Worm (Caenorhabditis elegans): ENCODE data around the gene ints-2.
A peak's percentile ranks its signal among the peaks of the same experiment; 100 is the strongest.

ints-2 gene

ce11 chrV:14226373-14226772, 40.9 kb downstream of the ints-2 start, which contains the start of gene nep-21:
TSS of gene nep-21 (minus strand) at chrV:14226473.
- no peak for TF ChIP-seq zip-8 (tag; optimal IDR thresholded peaks at IDR 0.05)
- no peak for TF ChIP-seq elt-1 (tag; optimal IDR thresholded peaks at IDR 0.05; ENCODE audit: borderline replicate concordance, insufficient read depth)
- no peak for TF ChIP-seq tbx-8 (GFP tag; optimal IDR thresholded peaks at IDR 0.05)
- TF ChIP-seq unc-39 (tag; optimal IDR thresholded peaks at IDR 0.05), result no peak
- TF ChIP-seq ham-2 (GFP tag; optimal IDR thresholded peaks at IDR 0.05), result no peak
- TF ChIP-seq mep-1 (tag; optimal IDR thresholded peaks at IDR 0.05), result no peak
- no peak for TF ChIP-seq sem-2 (GFP tag; optimal IDR thresholded peaks at IDR 0.05)
- TF ChIP-seq lin-13 (tag; optimal IDR thresholded peaks at IDR 0.05), result no peak
- no peak for TF ChIP-seq unc-62 (GFP tag; optimal IDR thresholded peaks at IDR 0.05)
- TF ChIP-seq nhr-237 (tag; optimal IDR thresholded peaks at IDR 0.05), result no peak
- no peak for TF ChIP-seq M03D4.4 (tag; optimal IDR thresholded peaks at IDR 0.05)
- no peak for TF ChIP-seq snpc-4 (tag; optimal IDR thresholded peaks at IDR 0.05)
- no peak for TF ChIP-seq nhr-12 (tag; optimal IDR thresholded peaks at IDR 0.05)
- TF ChIP-seq unc-120 (tag; optimal IDR thresholded peaks at IDR 0.05; ENCODE audit: poor library complexity, severe bottlenecking), result no peak
- no peak for TF ChIP-seq mls-2 (tag; optimal IDR thresholded peaks at IDR 0.05)
- TF ChIP-seq cnd-1 (tag; optimal IDR thresholded peaks at IDR 0.05), result no peak
- no peak for TF ChIP-seq ceh-39 (tag; optimal IDR thresholded peaks at IDR 0.05)
- no peak for TF ChIP-seq mab-5 (tag; optimal IDR thresholded peaks at IDR 0.05)

ce11 chrV:14230788-14231583, 45.5 kb downstream of the ints-2 start:
- TF ChIP-seq nhr-28 (tag; optimal IDR thresholded peaks at IDR 0.05), result no peak
- peak; percentile 68 for TF ChIP-seq blmp-1 (tag; optimal IDR thresholded peaks at IDR 0.05)
- no peak for TF ChIP-seq ceh-39 (tag; optimal IDR thresholded peaks at IDR 0.05)

- TF ChIP-seq lsy-2 (tag; optimal IDR thresholded peaks at IDR 0.05), result no peak
Measured at ce11 chrV:14231656-14232055, 46.2 kb downstream of the ints-2 start.

- TF ChIP-seq nhr-237 (tag; optimal IDR thresholded peaks at IDR 0.05), result no peak
- TF ChIP-seq lin-13 (tag; optimal IDR thresholded peaks at IDR 0.05), result no peak
- no peak for TF ChIP-seq sptf-1 (tag; optimal IDR thresholded peaks at IDR 0.05)
- TF ChIP-seq snpc-4 (tag; optimal IDR thresholded peaks at IDR 0.05), result no peak
- no peak for TF ChIP-seq ceh-83 (GFP tag; optimal IDR thresholded peaks at IDR 0.05)
- no peak for TF ChIP-seq ceh-43 (GFP tag; optimal IDR thresholded peaks at IDR 0.05)
- TF ChIP-seq ztf-11 (tag; optimal IDR thresholded peaks at IDR 0.05), result no peak
- no peak for TF ChIP-seq unc-120 (tag; optimal IDR thresholded peaks at IDR 0.05; ENCODE audit: poor library complexity, severe bottlenecking)
- no peak for TF ChIP-seq lin-32 (GFP tag; optimal IDR thresholded peaks at IDR 0.05)
- TF ChIP-seq nhr-28 (tag; optimal IDR thresholded peaks at IDR 0.05), result no peak
- no peak for TF ChIP-seq ham-2 (GFP tag; optimal IDR thresholded peaks at IDR 0.05)
- no peak for TF ChIP-seq tbx-8 (GFP tag; optimal IDR thresholded peaks at IDR 0.05)
- TF ChIP-seq hlh-1 (tag; optimal IDR thresholded peaks at IDR 0.05), result no peak
- TF ChIP-seq blmp-1 (tag; optimal IDR thresholded peaks at IDR 0.05), result no peak
- TF ChIP-seq mep-1 (tag; optimal IDR thresholded peaks at IDR 0.05), result no peak
- no peak for TF ChIP-seq sem-2 (GFP tag; optimal IDR thresholded peaks at IDR 0.05)
- TF ChIP-seq flh-1 (GFP tag; optimal IDR thresholded peaks at IDR 0.05), result no peak
Measured at ce11 chrV:14235942-14236341, 50.5 kb downstream of the ints-2 start, which contains the start of gene ent-3. TSS of gene ent-3 (minus strand) at chrV:14236042.

- TF ChIP-seq pha-4 (tag; optimal IDR thresholded peaks at IDR 0.05) (no peak), ceh-39 (tag; optimal IDR thresholded peaks at IDR 0.05) (no peak), lin-32 (GFP tag; optimal IDR thresholded peaks at IDR 0.05) (no peak), ham-2 (GFP tag; optimal IDR thresholded peaks at IDR 0.05) (no peak), ceh-83 (GFP tag; optimal IDR thresholded peaks at IDR 0.05) (no peak), elt-1 (tag; optimal IDR thresholded peaks at IDR 0.05; ENCODE audit: borderline replicate concordance, insufficient read depth) (no peak), mls-2 (tag; optimal IDR thresholded peaks at IDR 0.05) (no peak), hlh-1 (tag; optimal IDR thresholded peaks at IDR 0.05) (no peak), nhr-237 (tag; optimal IDR thresholded peaks at IDR 0.05) (no peak)
Measured at ce11 chrV:14240694-14241201, 55.3 kb downstream of the ints-2 start, which contains the start of gene K02E11.10. TSS of gene K02E11.10 (minus strand) at chrV:14241151.

All from whole organism, mixed stage, embryonic.